Fruit fly (Drosophila melanogaster) whole organism: ENCODE results near the gene CG44261.

Experiments
- CG8478 ChIP-seq: fragments of >200 bp; optimal IDR thresholded peaks from 2 replicates; lab custom pipeline; 2018; ENCODE audit warnings: inconsistent platforms
- Dll ChIP-seq: fragments of >200 bp; optimal IDR thresholded peaks from 2 replicates; lab custom pipeline; 2017
- EcR ChIP-seq, 2 experiments: fragments of >200 bp; optimal IDR thresholded peaks; 2 replicates each; lab custom pipeline; 2017; ENCODE audit warnings: missing biosample characterization in 2 of 2, missing genetic modification characterization in 2 of 2, missing genetic modification reagents in 2 of 2
- pan ChIP-seq: fragments of >200 bp; optimal IDR thresholded peaks from 2 replicates; lab custom pipeline; 2017
- psq ChIP-seq: fragments of >200 bp; optimal IDR thresholded peaks from 2 replicates; lab custom pipeline; 2017
- usp ChIP-seq: fragments of >200 bp; optimal IDR thresholded peaks from 2 replicates; lab custom pipeline; 2017; ENCODE audit warnings: missing biosample characterization, missing genetic modification characterization, mixed read lengths

dm6 chr3R:9365121-9365520 lies 42.8 kb downstream of the CG44261 start, which contains the start of gene Srr:
- TF ChIP-seq EcR (GFP tag; optimal IDR thresholded peaks at IDR 0.05; lab: Kevin White, UChicago) (no peak), usp (no peak), psq (no peak), pan (lab: Kevin White, UChicago) (no peak), Dll (lab: Kevin White, UChicago) (no peak), CG8478 (lab: Kevin White, UChicago) (no peak)
